Worm (Caenorhabditis elegans): ENCODE results near the gene npp-22.

- TF ChIP-seq flt-1 (GFP tag; IDR thresholded peaks at IDR 0.05) (no peak), ztf-29 (GFP tag; IDR thresholded peaks at IDR 0.05) (no peak), cog-1 (tag; optimal IDR thresholded peaks at IDR 0.05) (no peak), ref-1 (GFP tag; conservative IDR thresholded peaks at IDR 0.05) (no peak), klf-2 (GFP tag; conservative IDR thresholded peaks at IDR 0.05) (no peak), tab-1 (GFP tag; IDR thresholded peaks at IDR 0.05) (no peak)
These were observed 7.8 kb upstream of the npp-22 start for ce11 chrV:11741078-11741477.
